Fruit fly (Drosophila melanogaster) whole organism, adult: ENCODE results near the gene CG11779.

Source experiments
- CG11617 ChIP-seq: fragments of 200-800 bp; sonication (Bioruptor generic); optimal IDR thresholded peaks from 2 replicates; lab custom pipeline; 2017; ENCODE audit warnings: mild to moderate bottlenecking, missing biosample characterization, missing genetic modification reagents, missing genetic modification characterization
- CG12768 ChIP-seq: fragments of 200-800 bp; sonication (Bioruptor generic); optimal IDR thresholded peaks from 2 replicates; lab custom pipeline; 2017; ENCODE audit warnings: missing biosample characterization, missing genetic modification characterization, mild to moderate bottlenecking, moderate library complexity, missing genetic modification reagents
- CG14711 ChIP-seq: fragments of 200-800 bp; sonication (Bioruptor generic); optimal IDR thresholded peaks from 2 replicates; lab custom pipeline; 2018; ENCODE audit warnings: missing biosample characterization, mild to moderate bottlenecking, missing genetic modification characterization, moderate library complexity
- CG1620 ChIP-seq: fragments of 200-800 bp; sonication (Bioruptor generic); optimal IDR thresholded peaks from 2 replicates; lab custom pipeline; 2016; ENCODE audit warnings: missing biosample characterization, missing genetic modification characterization
- CG33017 ChIP-seq: fragments of 200-800 bp; sonication (Bioruptor generic); optimal IDR thresholded peaks from 2 replicates; lab custom pipeline; 2018; ENCODE audit warnings: missing biosample characterization, mild to moderate bottlenecking, missing genetic modification characterization, moderate library complexity
- CG5204 ChIP-seq: fragments of 200-800 bp; sonication (Bioruptor generic); optimal IDR thresholded peaks from 2 replicates; lab custom pipeline; 2016; ENCODE audit warnings: missing biosample characterization, missing genetic modification characterization
- CG7045 ChIP-seq: fragments of 200-800 bp; sonication (Bioruptor generic); optimal IDR thresholded peaks from 2 replicates; lab custom pipeline; 2017; ENCODE audit warnings: missing biosample characterization, mild to moderate bottlenecking, missing genetic modification characterization
- CG7101 ChIP-seq: fragments of 200-800 bp; sonication (Bioruptor generic); optimal IDR thresholded peaks from 2 replicates; lab custom pipeline; 2018; ENCODE audit warnings: missing biosample characterization, mild to moderate bottlenecking, missing genetic modification characterization, moderate library complexity
- Clk ChIP-seq: fragments of 200-800 bp; sonication (Bioruptor generic); optimal IDR thresholded peaks from 2 replicates; lab custom pipeline; 2017; ENCODE audit warnings: missing biosample characterization, missing genetic modification characterization
- Crg-1 ChIP-seq: fragments of 200-800 bp; sonication (Bioruptor generic); optimal IDR thresholded peaks from 2 replicates; lab custom pipeline; 2016; ENCODE audit warnings: missing biosample characterization, missing genetic modification characterization
- Hr96 ChIP-seq: fragments of 200-800 bp; sonication (Bioruptor generic); optimal IDR thresholded peaks from 2 replicates; lab custom pipeline; 2016; ENCODE audit warnings: missing biosample characterization, missing genetic modification characterization
- Mnt ChIP-seq: fragments of 200-800 bp; sonication (Bioruptor generic); optimal IDR thresholded peaks from 2 replicates; lab custom pipeline; 2016; ENCODE audit warnings: missing biosample characterization, mild to moderate bottlenecking, missing genetic modification characterization
- bab1 ChIP-seq: fragments of 200-800 bp; sonication (Bioruptor generic); optimal IDR thresholded peaks from 3 replicates; lab custom pipeline; 2019; ENCODE audit warnings: missing biosample characterization, mild to moderate bottlenecking, missing genetic modification characterization, moderate library complexity
- cic ChIP-seq: fragments of 200-800 bp; sonication (Bioruptor generic); optimal IDR thresholded peaks from 2 replicates; lab custom pipeline; 2017; ENCODE audit warnings: missing biosample characterization, mild to moderate bottlenecking, missing genetic modification characterization, moderate library complexity
- cnc ChIP-seq, 2 experiments: fragments of >200 bp; optimal IDR thresholded peaks; 2 replicates each; lab custom pipeline; 2017
- kay ChIP-seq: fragments of 200-800 bp; sonication (Bioruptor generic); peaks from one replicate; lab custom pipeline; 2016; ENCODE audit warnings: missing biosample characterization, missing genetic modification characterization, borderline replicate concordance
- ovo ChIP-seq: fragments of 200-800 bp; sonication (Bioruptor generic); optimal IDR thresholded peaks from 2 replicates; lab custom pipeline; 2016; ENCODE audit warnings: missing biosample characterization, missing genetic modification characterization
- pad ChIP-seq: fragments of 200-800 bp; sonication (Bioruptor generic); optimal IDR thresholded peaks from 3 replicates; lab custom pipeline; 2017; ENCODE audit warnings: missing biosample characterization, missing genetic modification characterization, mild to moderate bottlenecking, moderate library complexity, missing genetic modification reagents
- tj ChIP-seq: fragments of 200-800 bp; sonication (Bioruptor generic); optimal IDR thresholded peaks from 3 replicates; lab custom pipeline; 2017; ENCODE audit warnings: missing biosample characterization, mild to moderate bottlenecking, missing genetic modification characterization, moderate library complexity
- toe ChIP-seq: fragments of 200-800 bp; sonication (Bioruptor generic); optimal IDR thresholded peaks from 2 replicates; lab custom pipeline; 2016; ENCODE audit warnings: missing biosample characterization, missing genetic modification characterization

CG11779 gene

dm6 chr3R:19159778-19160177 is at the start of gene CG11779:
Gene CG11779 (minus strand): TSS chr3R:19159878.
- TF ChIP-seq ovo (GFP tag; lab: Kevin White, UChicago), result no peak
- no peak for TF ChIP-seq CG5204 (GFP tag; lab: Kevin White, UChicago)
- no peak for TF ChIP-seq Hr96 (GFP tag; lab: Kevin White, UChicago)
- TF ChIP-seq toe, result no peak
- TF ChIP-seq Clk, result no peak
- no peak for TF ChIP-seq CG11617 (GFP tag; lab: Kevin White, UChicago)
- no peak for TF ChIP-seq pad (GFP tag; lab: Kevin White, UChicago)
- TF ChIP-seq cnc (optimal IDR thresholded peaks at IDR 0.05; lab: Kevin White, UChicago), result no peak
- TF ChIP-seq bab1 (GFP tag; lab: Kevin White, UChicago), result no peak
- TF ChIP-seq CG12768, result no peak

dm6 chr3R:19190020-19190419 is 30.3 kb upstream of the CG11779 start:
- no peak for TF ChIP-seq ovo (GFP tag; lab: Kevin White, UChicago)
- no peak for TF ChIP-seq CG14711 (tag; lab: Kevin White, UChicago)
- no peak for TF ChIP-seq cnc (optimal IDR thresholded peaks at IDR 0.05; lab: Kevin White, UChicago)
- no peak for TF ChIP-seq CG33017 (tag; lab: Kevin White, UChicago)
- TF ChIP-seq CG7045 (GFP tag; lab: Kevin White, UChicago), result no peak
- no peak for TF ChIP-seq Clk
- no peak for TF ChIP-seq CG11617 (GFP tag; lab: Kevin White, UChicago)
- TF ChIP-seq CG5204 (GFP tag; lab: Kevin White, UChicago), result no peak
- no peak for TF ChIP-seq pad (GFP tag; lab: Kevin White, UChicago)
- TF ChIP-seq cic (GFP tag; lab: Kevin White, UChicago), result no peak
- no peak for TF ChIP-seq bab1 (GFP tag; lab: Kevin White, UChicago)
- TF ChIP-seq CG1620 (GFP tag; lab: Kevin White, UChicago), result no peak
- no peak for TF ChIP-seq CG12768
- no peak for TF ChIP-seq toe
- no peak for TF ChIP-seq kay (GFP tag; lab: Kevin White, UChicago)
- no peak for TF ChIP-seq tj
- TF ChIP-seq Mnt (GFP tag; lab: Kevin White, UChicago), result no peak
- no peak for TF ChIP-seq Crg-1 (GFP tag; lab: Kevin White, UChicago)
- no peak for TF ChIP-seq CG7101 (tag; lab: Kevin White, UChicago)
- no peak for TF ChIP-seq Hr96 (GFP tag; lab: Kevin White, UChicago)

DNA sequence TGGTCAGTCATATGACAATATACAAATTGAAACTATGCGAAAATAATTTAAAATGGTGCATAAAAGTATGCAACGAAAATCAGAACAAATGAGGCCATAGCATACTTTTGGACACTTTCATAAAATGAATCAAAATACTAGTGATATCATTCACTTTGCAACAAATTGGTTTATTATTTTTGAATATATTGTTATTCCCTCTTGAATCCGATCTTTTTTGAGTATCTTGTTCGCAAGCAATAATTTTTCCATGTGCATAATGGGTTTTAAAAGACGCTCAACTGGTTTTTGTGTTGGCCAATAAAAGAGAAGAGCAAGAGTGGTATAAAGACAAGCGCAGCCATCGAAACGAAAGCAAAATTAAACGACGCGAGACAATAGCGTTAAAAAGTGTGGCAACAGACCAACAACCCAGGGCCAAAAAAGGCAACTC is 28.1 kb upstream of the CG11779 start:
- no peak for TF ChIP-seq Hr96 (GFP tag; lab: Kevin White, UChicago)
- no peak for TF ChIP-seq CG12768
- TF ChIP-seq CG33017 (tag; lab: Kevin White, UChicago), result no peak
- no peak for TF ChIP-seq CG5204 (GFP tag; lab: Kevin White, UChicago)
- TF ChIP-seq CG1620 (GFP tag; lab: Kevin White, UChicago), result no peak
- no peak for TF ChIP-seq CG11617 (GFP tag; lab: Kevin White, UChicago)
- no peak for TF ChIP-seq kay (GFP tag; lab: Kevin White, UChicago)
- TF ChIP-seq bab1 (GFP tag; lab: Kevin White, UChicago), result no peak
- no peak for TF ChIP-seq CG7101 (tag; lab: Kevin White, UChicago)
- TF ChIP-seq toe, result no peak
- TF ChIP-seq cnc (optimal IDR thresholded peaks at IDR 0.05; lab: Kevin White, UChicago), result no peak
- no peak for TF ChIP-seq tj
- no peak for TF ChIP-seq pad (GFP tag; lab: Kevin White, UChicago)
- TF ChIP-seq Clk, result no peak
- TF ChIP-seq ovo (GFP tag; lab: Kevin White, UChicago), result no peak
- no peak for TF ChIP-seq Mnt (GFP tag; lab: Kevin White, UChicago)

- TF ChIP-seq tj (no peak), CG5204 (GFP tag; lab: Kevin White, UChicago) (no peak), pad (GFP tag; lab: Kevin White, UChicago) (no peak), CG33017 (tag; lab: Kevin White, UChicago) (no peak), CG7101 (tag; lab: Kevin White, UChicago) (no peak), CG1620 (GFP tag; lab: Kevin White, UChicago) (no peak), Hr96 (GFP tag; lab: Kevin White, UChicago) (no peak), CG14711 (tag; lab: Kevin White, UChicago) (no peak), CG12768 (no peak), cnc (optimal IDR thresholded peaks at IDR 0.05; lab: Kevin White, UChicago) (no peak), cic (GFP tag; lab: Kevin White, UChicago) (no peak), Mnt (GFP tag; lab: Kevin White, UChicago) (no peak)
These were observed 23.2 kb upstream of the CG11779 start for dm6 chr3R:19182848-19183247.

- TF ChIP-seq CG1620 (GFP tag; lab: Kevin White, UChicago), result no peak
- TF ChIP-seq CG5204 (GFP tag; lab: Kevin White, UChicago), result peak; percentile 18
- TF ChIP-seq kay (GFP tag; lab: Kevin White, UChicago), result no peak
These were observed 21.5 kb upstream of the CG11779 start for dm6 chr3R:19181214-19181613.

DNA sequence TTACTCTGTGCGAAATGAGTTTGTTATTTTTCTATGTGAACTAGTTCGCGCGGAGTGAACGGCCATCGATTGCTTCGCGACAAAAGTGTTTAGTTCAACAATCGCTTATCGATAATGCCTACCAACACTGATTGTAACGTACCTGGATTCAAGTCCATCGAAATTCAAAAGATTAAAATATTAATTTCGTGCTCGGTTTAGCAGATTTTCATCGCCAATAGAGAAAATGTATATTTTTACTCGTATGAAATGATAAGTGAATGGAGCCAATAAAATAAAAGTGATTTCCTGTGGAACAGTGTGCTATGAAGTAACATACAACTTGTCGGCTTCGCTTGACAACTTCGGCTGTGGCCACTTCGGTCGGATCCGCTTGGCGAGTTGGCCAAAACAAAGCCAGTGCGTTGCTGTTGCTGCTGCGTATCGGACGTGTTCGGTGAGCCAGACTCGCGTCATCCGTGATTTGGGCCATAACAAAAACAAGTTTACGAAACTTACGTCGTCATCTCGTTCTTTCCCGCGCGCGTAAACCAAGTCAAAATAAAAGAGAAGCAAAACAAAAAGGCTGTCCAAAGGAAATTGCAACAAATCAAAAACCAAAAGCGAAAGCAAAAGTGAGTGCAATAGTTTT is 20.7 kb upstream of the CG11779 start, which contains the start of the genes CG5555 and myd:
Gene CG5555, minus strand, starts transcription at position 276 of the 631 bp plus-strand sequence.
Gene myd, plus strand, starts transcription at position 397 of the 631 bp plus-strand sequence.
- TF ChIP-seq Hr96 (GFP tag; lab: Kevin White, UChicago) (peak; percentile 20), CG7045 (GFP tag; lab: Kevin White, UChicago) (no peak), Mnt (GFP tag; lab: Kevin White, UChicago) (no peak), CG1620 (GFP tag; lab: Kevin White, UChicago) (no peak), ovo (GFP tag; lab: Kevin White, UChicago) (no peak), CG7101 (tag; lab: Kevin White, UChicago) (peak; percentile 16), CG14711 (tag; lab: Kevin White, UChicago) (no peak), Clk (no peak), Crg-1 (GFP tag; lab: Kevin White, UChicago) (peak; percentile 41), bab1 (GFP tag; lab: Kevin White, UChicago) (peak; percentile 24), pad (GFP tag; lab: Kevin White, UChicago) (no peak), CG33017 (tag; lab: Kevin White, UChicago) (no peak), toe (no peak), CG11617 (GFP tag; lab: Kevin White, UChicago) (no peak), kay (GFP tag; lab: Kevin White, UChicago) (peak; percentile 53), tj (peak; percentile 82), cnc (optimal IDR thresholded peaks at IDR 0.05; lab: Kevin White, UChicago) (no peak), CG12768 (no peak), cic (GFP tag; lab: Kevin White, UChicago) (no peak), CG5204 (GFP tag; lab: Kevin White, UChicago) (no peak)
